Fruit fly (Drosophila melanogaster): Measurements from ENCODE around the gene CecB.

CecB gene

dm6 chr3R:30213697-30214096 is at the start of gene CecB:
Gene CecB (minus strand): TSS chr3R:30213797.
- TF ChIP-seq Sin3A (optimal IDR thresholded peaks at IDR 0.05), result no peak
- no peak for TF ChIP-seq Myc (optimal IDR thresholded peaks at IDR 0.05)
- TF ChIP-seq ttk (optimal IDR thresholded peaks at IDR 0.05), result no peak

dm6 chr3R:30261838-30262237 is 48.2 kb upstream of the CecB start:
- TF ChIP-seq ttk (optimal IDR thresholded peaks at IDR 0.05), result no peak
- TF ChIP-seq insv (optimal IDR thresholded peaks at IDR 0.05), result no peak
- no peak for TF ChIP-seq psq (optimal IDR thresholded peaks at IDR 0.05)
- no peak for TF ChIP-seq Sin3A (optimal IDR thresholded peaks at IDR 0.05)
- no peak for TF ChIP-seq Myc (optimal IDR thresholded peaks at IDR 0.05)
- no peak for TF ChIP-seq h (optimal IDR thresholded peaks at IDR 0.05)

dm6 chr3R:30259561-30259960 is 46.0 kb upstream of the CecB start:
- TF ChIP-seq h (optimal IDR thresholded peaks at IDR 0.05) (no peak), Sin3A (optimal IDR thresholded peaks at IDR 0.05) (no peak), ttk (optimal IDR thresholded peaks at IDR 0.05) (no peak), insv (optimal IDR thresholded peaks at IDR 0.05) (no peak), Myc (optimal IDR thresholded peaks at IDR 0.05) (no peak), psq (optimal IDR thresholded peaks at IDR 0.05) (no peak)

dm6 chr3R:30258991-30259351 is 45.4 kb upstream of the CecB start:
- TF ChIP-seq ttk (optimal IDR thresholded peaks at IDR 0.05) (no peak), h (optimal IDR thresholded peaks at IDR 0.05) (no peak), Myc (optimal IDR thresholded peaks at IDR 0.05) (no peak), Sin3A (optimal IDR thresholded peaks at IDR 0.05) (no peak), insv (optimal IDR thresholded peaks at IDR 0.05) (no peak), psq (optimal IDR thresholded peaks at IDR 0.05) (no peak)

dm6 chr3R:30258298-30258990 is 44.8 kb upstream of the CecB start:
- no peak for TF ChIP-seq Sin3A (optimal IDR thresholded peaks at IDR 0.05)
- TF ChIP-seq insv (optimal IDR thresholded peaks at IDR 0.05), result no peak
- no peak for TF ChIP-seq ttk (optimal IDR thresholded peaks at IDR 0.05)
- TF ChIP-seq psq (optimal IDR thresholded peaks at IDR 0.05), result no peak
- no peak for TF ChIP-seq Myc (optimal IDR thresholded peaks at IDR 0.05)
- TF ChIP-seq h (optimal IDR thresholded peaks at IDR 0.05), result no peak

- no peak for TF ChIP-seq h (optimal IDR thresholded peaks at IDR 0.05)
- no peak for TF ChIP-seq ttk (optimal IDR thresholded peaks at IDR 0.05)
- no peak for TF ChIP-seq psq (optimal IDR thresholded peaks at IDR 0.05)
- TF ChIP-seq Myc (optimal IDR thresholded peaks at IDR 0.05), result no peak
- TF ChIP-seq insv (optimal IDR thresholded peaks at IDR 0.05), result no peak
- TF ChIP-seq Sin3A (optimal IDR thresholded peaks at IDR 0.05), result no peak
Measured at dm6 chr3R:30257588-30257987, 44.0 kb upstream of the CecB start.

- TF ChIP-seq Myc (optimal IDR thresholded peaks at IDR 0.05), result no peak
- no peak for TF ChIP-seq insv (optimal IDR thresholded peaks at IDR 0.05)
- TF ChIP-seq ttk (optimal IDR thresholded peaks at IDR 0.05), result no peak
- no peak for TF ChIP-seq h (optimal IDR thresholded peaks at IDR 0.05)
- no peak for TF ChIP-seq psq (optimal IDR thresholded peaks at IDR 0.05)
- no peak for TF ChIP-seq Sin3A (optimal IDR thresholded peaks at IDR 0.05)
Measured at dm6 chr3R:30256233-30256632, 42.6 kb upstream of the CecB start.

- TF ChIP-seq psq (optimal IDR thresholded peaks at IDR 0.05) (no peak), Sin3A (optimal IDR thresholded peaks at IDR 0.05) (no peak), h (optimal IDR thresholded peaks at IDR 0.05) (no peak), insv (optimal IDR thresholded peaks at IDR 0.05) (no peak), Myc (optimal IDR thresholded peaks at IDR 0.05) (no peak), ttk (optimal IDR thresholded peaks at IDR 0.05) (no peak)
Measured at dm6 chr3R:30255255-30256121, 41.9 kb upstream of the CecB start.

- no peak for TF ChIP-seq insv (optimal IDR thresholded peaks at IDR 0.05)
- TF ChIP-seq Sin3A (optimal IDR thresholded peaks at IDR 0.05), result no peak
- TF ChIP-seq ttk (optimal IDR thresholded peaks at IDR 0.05), result no peak
Measured at dm6 chr3R:30252882-30253281, 39.3 kb upstream of the CecB start, which contains the start of gene CG18404. Gene CG18404 (plus strand): TSS chr3R:30253182.

dm6 chr3R:30252317-30252716 is 38.7 kb upstream of the CecB start:
- no peak for TF ChIP-seq insv (optimal IDR thresholded peaks at IDR 0.05)
- no peak for TF ChIP-seq ttk (optimal IDR thresholded peaks at IDR 0.05)
- TF ChIP-seq h (optimal IDR thresholded peaks at IDR 0.05), result no peak
- TF ChIP-seq psq (optimal IDR thresholded peaks at IDR 0.05), result no peak
- TF ChIP-seq Myc (optimal IDR thresholded peaks at IDR 0.05), result no peak
- TF ChIP-seq Sin3A (optimal IDR thresholded peaks at IDR 0.05), result no peak

dm6 chr3R:30250496-30250978 is 36.9 kb upstream of the CecB start, which contains the start of gene CG9682:
Gene CG9682 (plus strand): TSS chr3R:30250928.
- TF ChIP-seq h (optimal IDR thresholded peaks at IDR 0.05), result no peak
- no peak for TF ChIP-seq ttk (optimal IDR thresholded peaks at IDR 0.05)
- TF ChIP-seq Myc (optimal IDR thresholded peaks at IDR 0.05), result no peak
- no peak for TF ChIP-seq Sin3A (optimal IDR thresholded peaks at IDR 0.05)
- TF ChIP-seq psq (optimal IDR thresholded peaks at IDR 0.05), result no peak
- no peak for TF ChIP-seq insv (optimal IDR thresholded peaks at IDR 0.05)

- TF ChIP-seq ttk (optimal IDR thresholded peaks at IDR 0.05) (no peak), Sin3A (optimal IDR thresholded peaks at IDR 0.05) (no peak), h (optimal IDR thresholded peaks at IDR 0.05) (no peak), Myc (optimal IDR thresholded peaks at IDR 0.05) (no peak), insv (optimal IDR thresholded peaks at IDR 0.05) (no peak), psq (optimal IDR thresholded peaks at IDR 0.05) (no peak)
Measured at dm6 chr3R:30249283-30249682, 35.7 kb upstream of the CecB start, which contains the start of gene CG34299. Gene CG34299 (plus strand): TSS chr3R:30249583.
